Worm (Caenorhabditis elegans): ENCODE measurements around the gene set-16.

DNA sequence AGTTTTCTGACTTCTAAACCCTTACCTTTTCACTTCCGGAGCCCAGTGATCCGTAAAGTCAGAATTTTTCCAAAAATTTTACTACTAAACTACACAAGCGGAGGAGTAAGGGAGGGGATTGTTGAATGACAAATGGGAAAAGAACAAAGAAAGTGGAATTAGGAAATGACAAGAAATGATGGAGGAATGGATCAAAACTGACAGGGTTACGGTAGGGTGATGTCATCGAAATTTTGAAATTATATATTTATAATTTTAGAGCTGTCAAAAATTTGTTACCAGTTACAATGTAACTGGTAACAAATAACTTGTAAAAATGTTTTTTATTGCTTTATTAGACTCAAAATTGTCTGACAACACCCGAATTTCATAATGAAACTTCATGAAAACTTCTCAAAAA lies 22.7 kb downstream of the set-16 start:
- no peak for TF ChIP-seq egl-27 (tag; optimal IDR thresholded peaks at IDR 0.05)
- TF ChIP-seq ceh-82 (tag; optimal IDR thresholded peaks at IDR 0.05): no peak
